Worm (Caenorhabditis elegans) whole organism, L4/young adult: ENCODE results near the gene nipi-4.
A peak's percentile ranks its signal among the peaks of the same experiment; 100 is the strongest.

ENCODE experiments used
- W03F9.2 ChIP-seq: fragments of 150-350 bp; optimal IDR thresholded peaks from 2 replicates; lab custom pipeline; 2014; ENCODE audit warnings: missing biosample characterization, missing genetic modification characterization
- dao-5 ChIP-seq: sonication (generic microtip); optimal IDR thresholded peaks from 2 replicates; lab custom pipeline; 2016; ENCODE audit warnings: missing genotype, missing genetic modification characterization, moderate library complexity, missing compliant biosample characterization

DNA sequence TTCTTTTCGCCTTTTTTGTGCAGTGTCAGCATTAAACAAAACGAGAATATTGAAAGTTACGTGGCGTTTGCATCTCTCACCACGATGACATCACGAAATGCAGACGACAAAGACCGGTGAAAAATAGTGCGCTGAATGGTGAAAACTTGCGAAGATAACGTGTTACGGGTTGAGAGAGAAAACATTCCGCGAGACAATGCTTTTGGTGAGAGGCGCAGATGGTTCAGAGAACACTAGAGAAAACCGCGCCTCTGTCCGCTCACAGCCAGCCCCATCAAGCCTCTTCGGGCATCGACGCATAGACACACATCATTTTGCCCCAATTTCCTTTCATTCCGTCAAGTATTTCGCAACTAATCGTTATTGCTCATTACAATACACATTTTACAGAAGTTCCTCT is 16.0 kb downstream of the nipi-4 start, which contains the start of the genes C37C3.9 and C37C3.18:
- TF ChIP-seq W03F9.2 = peak; percentile 31
- no peak for TF ChIP-seq dao-5 (tag; lab: Kevin White, UChicago)
